Fruit fly (Drosophila melanogaster): ENCODE results near the gene isoQC.

Gene isoQC

DNA sequence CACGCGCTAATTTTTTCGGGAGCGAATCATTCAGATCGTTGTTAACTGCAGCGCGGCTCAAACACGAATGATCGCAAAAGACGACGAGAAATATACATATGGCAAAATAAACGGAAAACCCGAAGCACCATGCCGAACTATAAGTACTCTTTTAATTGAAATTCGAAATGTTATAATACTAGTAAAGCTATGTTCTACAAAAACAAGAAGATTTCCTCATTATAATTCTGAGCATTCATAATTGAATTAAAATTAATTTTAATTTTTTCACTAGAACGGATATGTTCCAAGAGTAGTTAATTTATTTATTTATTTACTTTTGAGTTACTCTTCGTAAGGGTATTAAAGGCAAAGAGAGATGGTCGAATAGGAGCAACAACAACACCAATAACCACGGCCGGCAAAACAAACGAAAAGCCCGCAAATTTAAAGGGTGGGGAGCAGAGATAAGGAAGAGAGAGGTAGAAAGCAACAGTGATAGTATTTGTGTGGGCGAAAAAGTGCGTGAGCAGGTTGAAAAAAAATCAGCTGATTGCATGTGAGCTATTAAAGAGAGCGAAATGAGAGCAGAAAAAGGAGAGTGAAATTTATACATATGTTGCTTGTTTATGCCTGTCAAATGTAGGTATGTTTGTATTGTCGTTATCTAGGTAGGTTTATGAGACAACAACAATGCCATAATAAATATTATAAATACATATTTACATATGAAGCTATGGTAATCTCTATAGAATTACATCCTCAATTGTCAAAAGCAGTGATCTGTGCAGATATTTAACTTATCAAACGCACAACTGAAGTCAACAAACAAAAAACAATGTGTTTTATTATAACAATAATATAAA is 19.4 kb downstream of the isoQC start (continued):
- TF ChIP-seq CG10631 (GFP tag; optimal IDR thresholded peaks at IDR 0.05) (peak; percentile 82), Eip75B (GFP tag; optimal IDR thresholded peaks at IDR 0.05) (peak; percentile 92), CG8319 (GFP tag; optimal IDR thresholded peaks at IDR 0.05) (peak; percentile 74), Lpt (GFP tag; optimal IDR thresholded peaks at IDR 0.05) (peak; percentile 74), achi (GFP tag; optimal IDR thresholded peaks at IDR 0.05) (peak; percentile 88), fd85E (GFP tag; optimal IDR thresholded peaks at IDR 0.05) (peak; percentile 41), Eip93F (GFP tag; optimal IDR thresholded peaks at IDR 0.05) (peak; percentile 61), fkh (GFP tag; optimal IDR thresholded peaks at IDR 0.05) (peak; percentile 76), CG8632 (GFP tag; optimal IDR thresholded peaks at IDR 0.05) (peak; percentile 92), dsx (GFP tag; optimal IDR thresholded peaks at IDR 0.05; ENCODE audit: poor library complexity, severe bottlenecking) (peak; percentile 87), CG32006 (GFP tag; optimal IDR thresholded peaks at IDR 0.05) (peak; percentile 90), CG31627 (GFP tag; optimal IDR thresholded peaks at IDR 0.05) (peak; percentile 85), lz (GFP tag; optimal IDR thresholded peaks at IDR 0.05) (peak; percentile 90), Gug (GFP tag; IDR thresholded peaks at IDR 0.05) (peak; percentile 74), salr (GFP tag; optimal IDR thresholded peaks at IDR 0.05) (peak; percentile 23 to 88), CG6808 (GFP tag; optimal IDR thresholded peaks at IDR 0.05) (peak; percentile 80), net (GFP tag; optimal IDR thresholded peaks at IDR 0.05) (peak; percentile 93), Smox (GFP tag; optimal IDR thresholded peaks at IDR 0.05) (peak; percentile 92), eg (GFP tag; IDR thresholded peaks at IDR 0.05) (peak; percentile 92), Hr38 (GFP tag; optimal IDR thresholded peaks at IDR 0.05) (no peak), CG16779 (tag; optimal IDR thresholded peaks at IDR 0.05) (peak; percentile 83), dac (GFP tag; optimal IDR thresholded peaks at IDR 0.05) (peak; percentile 47), CG6792 (GFP tag; optimal IDR thresholded peaks at IDR 0.05) (peak; percentile 93), cyc (GFP tag; optimal IDR thresholded peaks at IDR 0.05) (peak; percentile 88), vri (GFP tag; optimal IDR thresholded peaks at IDR 0.05) (peak; percentile 86), CG4318 (GFP tag; optimal IDR thresholded peaks at IDR 0.05) (peak; percentile 68), Ets21C (GFP tag; optimal IDR thresholded peaks at IDR 0.05) (peak; percentile 80), acj6 (GFP tag; optimal IDR thresholded peaks at IDR 0.05) (peak; percentile 90), CG15336 (GFP tag; IDR thresholded peaks at IDR 0.05) (peak; percentile 97), Eip78C (GFP tag) (peak; percentile 99), ss (GFP tag; optimal IDR thresholded peaks at IDR 0.05) (peak; percentile 75 to 88), CG6854 (GFP tag; optimal IDR thresholded peaks at IDR 0.05) (peak; percentile 84), esn (GFP tag; optimal IDR thresholded peaks at IDR 0.05) (peak; percentile 96), Sox14 (GFP tag; optimal IDR thresholded peaks at IDR 0.05) (peak; percentile 86), pdm3 (GFP tag; optimal IDR thresholded peaks at IDR 0.05) (peak; percentile 89), CG11762 (GFP tag; optimal IDR thresholded peaks at IDR 0.05; ENCODE audit: insufficient read depth) (peak; percentile 79), OdsH (GFP tag; optimal IDR thresholded peaks at IDR 0.05) (peak; percentile 88)

- TF ChIP-seq Eip78C (GFP tag) (peak; percentile 52), Eip75B (GFP tag; optimal IDR thresholded peaks at IDR 0.05) (no peak), CG6163 (GFP tag; IDR thresholded peaks at IDR 0.05) (no peak), CG7368 (GFP tag; optimal IDR thresholded peaks at IDR 0.05) (no peak), CG11902 (GFP tag; optimal IDR thresholded peaks at IDR 0.05) (no peak), CG31627 (GFP tag; optimal IDR thresholded peaks at IDR 0.05) (no peak), svp (GFP tag) (peak; percentile 46), CG8119 (GFP tag; IDR thresholded peaks at IDR 0.05) (no peak), esn (GFP tag; optimal IDR thresholded peaks at IDR 0.05) (no peak), CG16779 (tag; optimal IDR thresholded peaks at IDR 0.05) (no peak), cyc (GFP tag; optimal IDR thresholded peaks at IDR 0.05) (no peak), Eip93F (GFP tag; optimal IDR thresholded peaks at IDR 0.05) (no peak), CG11294 (GFP tag; IDR thresholded peaks at IDR 0.05) (no peak), fkh (GFP tag; optimal IDR thresholded peaks at IDR 0.05) (no peak), CG34406 (GFP tag; optimal IDR thresholded peaks at IDR 0.05) (no peak), Lpt (GFP tag; optimal IDR thresholded peaks at IDR 0.05) (no peak), fd59A (GFP tag; optimal IDR thresholded peaks at IDR 0.05) (no peak), acj6 (GFP tag; optimal IDR thresholded peaks at IDR 0.05) (no peak), Hr4 (GFP tag; optimal IDR thresholded peaks at IDR 0.05) (peak; percentile 55), OdsH (GFP tag; optimal IDR thresholded peaks at IDR 0.05) (peak; percentile 28), Hr38 (GFP tag; optimal IDR thresholded peaks at IDR 0.05) (no peak), CG32006 (GFP tag; optimal IDR thresholded peaks at IDR 0.05) (peak; percentile 50), Ets21C (GFP tag; optimal IDR thresholded peaks at IDR 0.05) (no peak), CG8632 (GFP tag; optimal IDR thresholded peaks at IDR 0.05) (no peak), dsx (GFP tag; optimal IDR thresholded peaks at IDR 0.05; ENCODE audit: poor library complexity, severe bottlenecking) (no peak), CG11762 (GFP tag; optimal IDR thresholded peaks at IDR 0.05; ENCODE audit: insufficient read depth) (no peak), CG3032 (tag; optimal IDR thresholded peaks at IDR 0.05) (no peak), ss (GFP tag; optimal IDR thresholded peaks at IDR 0.05) (no peak)
These were observed 20.0 kb downstream of the isoQC start for dm6 chr3L:20494262-20494601.
